Worm (Caenorhabditis elegans) whole organism, young adult: Measurements from ENCODE around the gene sre-19.

ENCODE experiments used
- D2030.7 ChIP-seq: fragments of 200-800 bp; sonication (Bioruptor generic); IDR thresholded peaks from 2 replicates; pipeline ENCODE4 v1.3.6; 2022; ENCODE audit warnings: missing genetic modification reagents, missing genetic modification characterization, missing compliant biosample characterization
- F10E7.11 ChIP-seq: sonication (generic microtip); optimal IDR thresholded peaks from 2 replicates; lab custom pipeline; 2017; ENCODE audit warnings: mild to moderate bottlenecking, missing genetic modification characterization, moderate library complexity, missing compliant biosample characterization
- F22D6.2 ChIP-seq: sonication (generic microtip); optimal IDR thresholded peaks from 2 replicates; lab custom pipeline; 2016; ENCODE audit warnings: mild to moderate bottlenecking, missing genetic modification characterization, missing compliant biosample characterization
- F33H1.4 ChIP-seq: fragments of 200-800 bp; sonication (Bioruptor generic); IDR thresholded peaks from 2 replicates; pipeline ENCODE4 v1.3.6; 2022; ENCODE audit warnings: missing genetic modification reagents, missing genetic modification characterization, missing compliant biosample characterization
- Y95B8A.8 ChIP-seq: fragments of 200-800 bp; sonication (Bioruptor generic); IDR thresholded peaks from 2 replicates; pipeline ENCODE4 v1.3.6; 2022; ENCODE audit warnings: missing genetic modification reagents, missing genetic modification characterization, missing compliant biosample characterization
- atf-7 ChIP-seq: sonication (generic microtip); optimal IDR thresholded peaks from 2 replicates; lab custom pipeline; 2017; ENCODE audit warnings: mild to moderate bottlenecking, missing genetic modification characterization, missing compliant biosample characterization
- attf-3 ChIP-seq: fragments of 200-800 bp; sonication (Bioruptor generic); conservative IDR thresholded peaks from 2 replicates; pipeline ENCODE4 v1.3.6; 2022; ENCODE audit warnings: missing genetic modification reagents, missing genetic modification characterization, missing compliant biosample characterization
- attf-5 ChIP-seq: fragments of 200-800 bp; sonication (Bioruptor generic); optimal IDR thresholded peaks from 2 replicates; lab custom pipeline; 2018; ENCODE audit warnings: mild to moderate bottlenecking, missing genetic modification characterization, missing compliant biosample characterization
- ccch-3 ChIP-seq: fragments of 200-800 bp; sonication (Bioruptor generic); optimal IDR thresholded peaks from 2 replicates; lab custom pipeline; 2018; ENCODE audit warnings: mild to moderate bottlenecking, missing genetic modification characterization, missing compliant biosample characterization
- ceh-27 ChIP-seq: fragments of 200-800 bp; sonication (Bioruptor generic); optimal IDR thresholded peaks from 2 replicates; lab custom pipeline; 2018; ENCODE audit warnings: mild to moderate bottlenecking, missing genetic modification characterization, moderate library complexity, missing compliant biosample characterization
- chd-7 ChIP-seq: sonication (generic microtip); optimal IDR thresholded peaks from 2 replicates; lab custom pipeline; 2016; ENCODE audit warnings: mild to moderate bottlenecking, missing genetic modification characterization, moderate library complexity, missing compliant biosample characterization
- dox-1 ChIP-seq: fragments of 200-800 bp; sonication (Bioruptor generic); IDR thresholded peaks from 2 replicates; pipeline ENCODE4 v1.3.6; 2022; ENCODE audit warnings: missing genetic modification reagents, missing genetic modification characterization, missing compliant biosample characterization
- dpl-1 ChIP-seq: fragments of 150-350 bp; optimal IDR thresholded peaks from 2 replicates; lab custom pipeline; 2014; ENCODE audit warnings: missing biosample characterization, missing genetic modification reagents, missing genetic modification characterization
- efl-1 ChIP-seq: fragments of 150-350 bp; optimal IDR thresholded peaks from 2 replicates; lab custom pipeline; 2014; ENCODE audit warnings: missing biosample characterization, missing genetic modification reagents, missing genetic modification characterization
- egl-44 ChIP-seq: fragments of 200-800 bp; sonication (Bioruptor generic); IDR thresholded peaks from 2 replicates; pipeline ENCODE4 v1.3.6; 2022; ENCODE audit warnings: missing genetic modification reagents, missing genetic modification characterization, missing compliant biosample characterization
- him-1 ChIP-seq: sonication (generic microtip); optimal IDR thresholded peaks from 2 replicates; lab custom pipeline; 2016; ENCODE audit warnings: missing genotype, missing genetic modification reagents, missing genetic modification characterization, missing compliant biosample characterization
- hmg-1.2 ChIP-seq: fragments of 200-800 bp; sonication (Bioruptor generic); IDR thresholded peaks from 2 replicates; pipeline ENCODE4 v1.3.6; 2022; ENCODE audit warnings: missing genetic modification reagents, missing genetic modification characterization, missing compliant biosample characterization
- hsf-1 ChIP-seq: fragments of 200-800 bp; sonication (Bioruptor generic); IDR thresholded peaks from 2 replicates; pipeline ENCODE4 v1.3.6; 2022; ENCODE audit warnings: missing genetic modification reagents, missing genetic modification characterization, missing compliant biosample characterization
- let-607 ChIP-seq, 2 experiments: fragments of 200-800 bp in 1 of 2; sonication (Bioruptor generic) in 1 of 2; sonication (generic microtip) in 1 of 2; optimal IDR thresholded peaks; 2 replicates each; lab custom pipeline; 2016 to 2018; ENCODE audit warnings: mild to moderate bottlenecking in 2 of 2, missing compliant biosample characterization in 2 of 2, missing genetic modification characterization in 2 of 2, moderate library complexity in 2 of 2, missing genotype in 1 of 2
- lin-40 ChIP-seq: sonication (generic microtip); optimal IDR thresholded peaks from 2 replicates; lab custom pipeline; 2016; ENCODE audit warnings: missing genetic modification characterization, mild to moderate bottlenecking, missing compliant biosample characterization, missing genotype, missing genetic modification reagents
- lin-54 ChIP-seq: fragments of 200-800 bp; sonication (Bioruptor generic); optimal IDR thresholded peaks from 2 replicates; lab custom pipeline; 2018; ENCODE audit warnings: mild to moderate bottlenecking, missing genetic modification characterization, missing compliant biosample characterization
- lir-1 ChIP-seq: fragments of 200-800 bp; sonication (Bioruptor generic); conservative IDR thresholded peaks from 2 replicates; pipeline ENCODE4 v1.3.6; 2022; ENCODE audit warnings: missing genetic modification reagents, missing genetic modification characterization, missing compliant biosample characterization
- lsl-1 ChIP-seq: fragments of 200-800 bp; sonication (Bioruptor generic); optimal IDR thresholded peaks from 2 replicates; lab custom pipeline; 2018; ENCODE audit warnings: mild to moderate bottlenecking, missing genetic modification characterization, moderate library complexity, missing compliant biosample characterization
- madf-6 ChIP-seq: fragments of 200-800 bp; sonication (Bioruptor generic); IDR thresholded peaks from 2 replicates; pipeline ENCODE4 v1.3.6; 2022; ENCODE audit warnings: missing genetic modification reagents, missing genetic modification characterization, missing compliant biosample characterization
- madf-8 ChIP-seq: fragments of 200-800 bp; sonication (Bioruptor generic); conservative IDR thresholded peaks from 2 replicates; pipeline ENCODE4 v1.3.6; 2022; ENCODE audit warnings: missing genetic modification reagents, missing genetic modification characterization, missing compliant biosample characterization
- mes-4 ChIP-seq: sonication (generic microtip); optimal IDR thresholded peaks from 2 replicates; lab custom pipeline; 2016; ENCODE audit warnings: missing genotype, missing genetic modification characterization, missing compliant biosample characterization
- nfyb-1 ChIP-seq: fragments of 200-800 bp; sonication (Bioruptor generic); IDR thresholded peaks from 2 replicates; pipeline ENCODE4 v1.3.6; 2022; ENCODE audit warnings: missing genetic modification reagents, missing genetic modification characterization, missing compliant biosample characterization
- nhr-80 ChIP-seq: sonication (generic microtip); optimal IDR thresholded peaks from 2 replicates; lab custom pipeline; 2016; ENCODE audit warnings: missing genetic modification characterization, missing compliant biosample characterization
- pbrm-1 ChIP-seq: fragments of 200-800 bp; sonication (Bioruptor generic); IDR thresholded peaks from 2 replicates; pipeline ENCODE4 v1.3.6; 2022; ENCODE audit warnings: missing genetic modification reagents, missing genetic modification characterization, missing compliant biosample characterization
- pha-4 ChIP-seq: fragments of 150-350 bp; sonication (generic microtip); optimal IDR thresholded peaks from 2 replicates; lab custom pipeline; 2014; ENCODE audit warnings: missing biosample characterization, missing genetic modification reagents, missing genetic modification characterization
- snpc-1.3 ChIP-seq: sonication (generic microtip); optimal IDR thresholded peaks from 2 replicates; lab custom pipeline; 2017; ENCODE audit warnings: missing genetic modification characterization, mild to moderate bottlenecking, missing compliant biosample characterization, antibody characterized with exemption, moderate library complexity, missing genotype, missing genetic modification reagents; ENCODE audit not compliant: insufficient read depth
- snpc-4 ChIP-seq, 5 experiments: fragments of 150-350 bp in 1 of 5; sonication (generic microtip) in 4 of 5; optimal IDR thresholded peaks; 2 replicates each; lab custom pipeline; 2014 to 2018; ENCODE audit warnings: missing genetic modification characterization in 5 of 5, missing biosample characterization in 3 of 5, antibody characterized with exemption in 2 of 5, mild to moderate bottlenecking in 2 of 5, missing compliant biosample characterization in 2 of 5, missing genotype in 2 of 5, moderate library complexity in 2 of 5, missing genetic modification reagents in 1 of 5
- tlf-1 ChIP-seq: fragments of 200-800 bp; sonication (Bioruptor generic); optimal IDR thresholded peaks from 2 replicates; lab custom pipeline; 2018; ENCODE audit warnings: mild to moderate bottlenecking, missing genetic modification characterization, missing compliant biosample characterization
- unc-62 ChIP-seq: fragments of 150-350 bp; optimal IDR thresholded peaks from 2 replicates; lab custom pipeline; 2014; ENCODE audit warnings: missing biosample characterization, missing genetic modification reagents, missing genetic modification characterization
- xnd-1 ChIP-seq: sonication (generic microtip); optimal IDR thresholded peaks from 2 replicates; lab custom pipeline; 2016; ENCODE audit warnings: missing genotype, missing genetic modification reagents, missing genetic modification characterization, missing compliant biosample characterization

The sre-19 gene

DNA sequence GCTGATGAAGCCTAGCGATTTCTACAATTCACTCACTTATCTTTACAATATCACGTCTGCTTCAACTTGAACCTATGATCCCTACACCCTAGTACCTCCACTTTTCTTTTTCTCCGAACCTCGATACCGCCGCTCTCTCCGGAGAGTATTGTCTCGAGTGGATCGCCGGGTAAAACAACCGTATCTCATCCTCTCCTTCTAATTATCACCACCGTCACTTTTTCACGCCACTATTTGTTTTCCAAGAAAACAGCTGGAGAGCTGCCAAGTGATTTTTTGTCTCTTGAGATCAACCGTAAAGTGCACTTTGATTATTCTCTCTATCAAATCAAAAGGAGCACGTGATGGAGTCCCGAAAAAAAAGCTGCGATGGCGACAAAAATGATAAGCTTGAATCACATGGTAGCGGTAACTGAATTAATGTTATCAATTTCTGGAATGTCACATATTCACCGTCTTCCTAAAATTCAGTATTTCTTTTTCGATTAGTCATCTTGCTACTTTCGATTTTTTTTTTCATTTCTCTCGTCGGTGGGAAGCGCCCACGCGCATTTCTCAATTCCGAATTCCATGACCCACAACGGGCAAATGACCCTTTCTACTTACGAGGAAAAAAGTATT is 39.1 kb downstream of the sre-19 start (continued):
- TF ChIP-seq hsf-1 (GFP tag; lab: Robert Waterston, UW) (no peak), let-607 (tag; optimal IDR thresholded peaks at IDR 0.05; lab: Kevin White, UChicago) (peak in 1 of 2 experiments; percentile 18), nhr-80 (tag; lab: Kevin White, UChicago) (peak; percentile 66)

DNA sequence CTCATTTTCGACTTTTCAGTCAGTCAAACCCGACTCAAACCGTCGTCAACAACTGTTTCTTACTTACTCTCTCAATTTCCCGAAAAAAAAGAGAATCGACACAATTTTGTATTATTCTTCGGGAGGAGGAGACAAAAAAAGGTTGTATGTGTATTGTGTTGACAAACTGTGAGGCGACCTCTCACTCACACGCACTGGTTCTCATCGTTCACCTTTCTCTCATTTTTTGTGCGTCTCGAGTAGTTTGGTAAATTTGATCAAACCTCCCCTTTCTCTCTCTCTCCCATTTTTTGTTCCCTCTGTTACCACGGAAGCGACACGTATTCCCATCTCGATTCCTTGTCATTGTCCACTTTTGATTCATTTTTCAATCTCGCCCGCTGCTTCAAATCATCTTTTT is 39.9 kb downstream of the sre-19 start:
- TF ChIP-seq attf-3 (GFP tag; lab: Robert Waterston, UW) (no peak), nfyb-1 (GFP tag; lab: Robert Waterston, UW) (0 out of 2 replicates have a peak, but pooled peaks have one; percentile 28), ceh-27 (GFP tag; lab: Kevin White, UChicago) (peak; percentile 53)

DNA sequence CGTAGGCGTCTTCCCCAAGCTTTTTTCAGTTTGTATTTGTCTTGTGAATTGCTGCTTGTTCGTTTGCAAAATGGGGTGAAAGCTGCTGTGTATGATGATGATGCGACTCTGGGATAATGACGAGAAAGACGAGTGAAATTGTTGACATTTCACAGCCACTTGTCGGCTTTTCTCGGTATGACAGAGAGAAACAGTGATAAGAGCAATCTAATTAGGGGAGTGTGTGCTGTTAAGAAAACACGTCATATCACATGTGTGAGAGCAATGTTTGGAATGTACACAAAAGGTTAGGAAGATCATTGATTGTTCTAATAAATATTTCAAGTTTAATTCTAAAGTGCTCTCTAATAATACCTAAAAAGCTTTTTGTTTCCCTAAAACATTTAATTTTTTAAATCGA is 41.1 kb downstream of the sre-19 start:
- 0 out of 2 replicates have a peak, but pooled peaks have one; percentile 15 for TF ChIP-seq pbrm-1
- TF ChIP-seq attf-5 (GFP tag; lab: Kevin White, UChicago) = no peak
- no peak for TF ChIP-seq madf-8
- TF ChIP-seq Y95B8A.8 (GFP tag; lab: Robert Waterston, UW) = 0 out of 2 replicates have a peak, but pooled peaks have one; percentile 23
- 0 out of 2 replicates have a peak, but pooled peaks have one; percentile 37 for TF ChIP-seq lir-1 (GFP tag; lab: Robert Waterston, UW)
- TF ChIP-seq unc-62 (GFP tag; lab: Kevin White, UChicago) = peak; percentile 39
- TF ChIP-seq pha-4 (tag; lab: Kevin White, UChicago) = peak; percentile 70
- 0 out of 2 replicates have a peak, but pooled peaks have one; percentile 24 for TF ChIP-seq dox-1
- TF ChIP-seq F22D6.2 (tag; lab: Kevin White, UChicago) = no peak
- peak; percentile 39 for TF ChIP-seq chd-7 (tag; lab: Kevin White, UChicago)
- TF ChIP-seq atf-7 (tag; lab: Kevin White, UChicago) = peak; percentile 78
- peak; percentile 38 for TF ChIP-seq nhr-80 (tag; lab: Kevin White, UChicago)
- TF ChIP-seq nfyb-1 (GFP tag; lab: Robert Waterston, UW) = peak; percentile 9; the same call in 1 of the 2 replicates

DNA sequence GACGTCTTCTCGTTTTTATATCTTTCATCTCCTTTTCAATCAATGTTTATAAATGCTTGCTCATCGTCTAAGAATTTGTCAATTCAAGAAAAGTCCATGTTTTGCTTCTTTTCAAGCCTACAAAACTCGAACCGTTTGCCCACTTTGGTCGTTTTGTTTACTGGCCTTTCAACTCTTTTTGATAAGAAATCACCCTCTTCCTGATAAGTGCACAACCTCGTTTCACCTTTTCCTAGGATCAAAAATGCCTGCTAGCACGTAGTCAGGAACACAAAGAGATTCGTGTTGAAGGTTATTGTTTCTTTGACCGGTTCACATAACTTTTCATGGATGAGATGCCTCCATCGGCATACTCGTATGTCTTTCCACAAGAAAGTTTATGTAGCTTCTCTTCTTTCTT is 42.1 kb downstream of the sre-19 start:
- TF ChIP-seq nhr-80 (tag; lab: Kevin White, UChicago) (peak; percentile 42), F10E7.11 (tag; lab: Kevin White, UChicago) (no peak)

DNA sequence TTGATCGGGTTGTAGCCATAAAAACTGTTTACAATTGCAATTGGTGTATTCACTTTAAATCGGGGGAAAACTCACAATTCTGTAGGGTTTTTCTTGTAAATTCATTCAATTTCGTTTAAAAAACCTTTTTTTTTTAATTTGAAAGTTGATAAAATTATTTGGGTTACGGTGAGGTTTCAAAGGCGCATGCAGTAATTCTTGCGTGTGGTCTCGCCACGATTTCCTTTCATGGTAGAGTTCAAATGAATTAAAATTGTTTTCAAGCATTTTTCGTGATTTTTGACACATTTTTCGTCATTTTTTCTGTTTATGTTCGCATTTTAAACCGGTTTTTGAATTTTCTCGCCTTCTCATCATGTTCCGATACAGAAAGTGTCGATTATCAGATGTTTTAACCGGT is 44.1 kb downstream of the sre-19 start:
- peak; percentile 89 for TF ChIP-seq xnd-1 (tag; lab: Kevin White, UChicago)
- no peak for TF ChIP-seq ccch-3 (GFP tag; lab: Kevin White, UChicago)
- TF ChIP-seq lin-54 = peak; percentile 58
- TF ChIP-seq tlf-1 (GFP tag; lab: Kevin White, UChicago) = no peak
- TF ChIP-seq lsl-1 (GFP tag; lab: Kevin White, UChicago) = peak; percentile 93
- TF ChIP-seq efl-1 (GFP tag; lab: Kevin White, UChicago) = peak; percentile 35
- peak; percentile 54; the same call in 1 of the 2 replicates for TF ChIP-seq D2030.7
- TF ChIP-seq mes-4 (tag; lab: Kevin White, UChicago) = no peak
- TF ChIP-seq snpc-1.3 = peak; percentile 60
- peak; percentile 70 for TF ChIP-seq madf-8
- TF ChIP-seq lin-40 (tag; lab: Kevin White, UChicago) = no peak
- TF ChIP-seq him-1 (tag; lab: Kevin White, UChicago) = peak; percentile 14
- TF ChIP-seq dpl-1 (GFP tag; lab: Kevin White, UChicago) = peak; percentile 16
- TF ChIP-seq hmg-1.2 (GFP tag; lab: Robert Waterston, UW) = no peak
- peak; percentile 91 for TF ChIP-seq madf-6 (GFP tag; lab: Robert Waterston, UW)
- peak; percentile 41 for TF ChIP-seq snpc-4 (GFP tag; optimal IDR thresholded peaks at IDR 0.05; lab: Kevin White, UChicago)
- peak in 2 of 4 experiments; percentile 39 to 60 for TF ChIP-seq snpc-4 (tag; optimal IDR thresholded peaks at IDR 0.05; lab: Kevin White, UChicago)
- no peak for TF ChIP-seq F22D6.2 (tag; lab: Kevin White, UChicago)
- TF ChIP-seq attf-3 (GFP tag; lab: Robert Waterston, UW) = peak; percentile 37; the same call in 1 of the 2 replicates
- TF ChIP-seq egl-44 (GFP tag; lab: Robert Waterston, UW) = no peak
- peak; percentile 91 for TF ChIP-seq F33H1.4 (GFP tag; lab: Robert Waterston, UW)
